Worm (Caenorhabditis elegans) whole organism, L3 larva: ENCODE measurements around the gene F11C1.10.
A peak's percentile ranks its signal among the peaks of the same experiment; 100 is the strongest.

Experiments used
- R02D3.7 ChIP-seq: fragments of 150-350 bp; optimal IDR thresholded peaks from 2 replicates; lab custom pipeline; 2014; ENCODE audit warnings: missing biosample characterization, missing genetic modification characterization
- ZK546.5 ChIP-seq: sonication (generic microtip); optimal IDR thresholded peaks from 2 replicates; lab custom pipeline; 2017; ENCODE audit warnings: missing biosample characterization, missing genetic modification characterization
- aly-2 ChIP-seq: fragments of 150-350 bp; optimal IDR thresholded peaks from 2 replicates; lab custom pipeline; 2014; ENCODE audit warnings: missing biosample characterization, missing genetic modification characterization
- ama-1 ChIP-seq: fragments of 150-350 bp; optimal IDR thresholded peaks from 2 replicates; lab custom pipeline; 2018
- ceh-16 ChIP-seq: sonication (generic microtip); optimal IDR thresholded peaks from 2 replicates; lab custom pipeline; 2017; ENCODE audit warnings: missing biosample characterization, missing genetic modification characterization
- ceh-28 ChIP-seq: fragments of 150-350 bp; optimal IDR thresholded peaks from 2 replicates; lab custom pipeline; 2014; ENCODE audit warnings: missing biosample characterization, missing genetic modification reagents, missing genetic modification characterization
- ceh-82 ChIP-seq: fragments of 150-350 bp; optimal IDR thresholded peaks from 2 replicates; lab custom pipeline; 2014; ENCODE audit warnings: missing biosample characterization, missing genetic modification characterization
- ceh-9 ChIP-seq: sonication (generic microtip); optimal IDR thresholded peaks from 2 replicates; lab custom pipeline; 2018; ENCODE audit warnings: missing biosample characterization, missing genetic modification characterization
- daf-12 ChIP-seq: fragments of 150-350 bp; optimal IDR thresholded peaks from 2 replicates; lab custom pipeline; 2014; ENCODE audit warnings: missing biosample characterization, missing genetic modification reagents, missing genetic modification characterization
- egl-27 ChIP-seq: sonication (generic microtip); optimal IDR thresholded peaks from 4 replicates; lab custom pipeline; 2017; ENCODE audit warnings: missing biosample characterization, missing genetic modification reagents, missing genetic modification characterization
- egl-5 ChIP-seq: fragments of 150-350 bp; optimal IDR thresholded peaks from 2 replicates; lab custom pipeline; 2017; ENCODE audit warnings: missing biosample characterization, missing genetic modification reagents, missing genetic modification characterization, inconsistent platforms
- elt-1 ChIP-seq: fragments of 150-350 bp; optimal IDR thresholded peaks from 2 replicates; lab custom pipeline; 2014; ENCODE audit warnings: missing biosample characterization, missing genetic modification characterization
- elt-2 ChIP-seq: sonication (generic microtip); optimal IDR thresholded peaks from 2 replicates; lab custom pipeline; 2016; ENCODE audit warnings: missing genetic modification reagents, mild to moderate bottlenecking, missing genetic modification characterization, missing compliant biosample characterization
- elt-3 ChIP-seq, 3 experiments: fragments of 150-350 bp in 1 of 3; sonication (generic microtip) in 2 of 3; optimal IDR thresholded peaks; 2 replicates in 2 of 3; 4 replicates in 1 of 3; lab custom pipeline; 2014 to 2017; ENCODE audit warnings: missing biosample characterization in 3 of 3, missing genetic modification characterization in 3 of 3
- eor-1 ChIP-seq, 2 experiments: fragments of 150-350 bp; optimal IDR thresholded peaks; 2 replicates each; lab custom pipeline; 2014 to 2018; ENCODE audit warnings: missing biosample characterization in 2 of 2, missing genetic modification characterization in 2 of 2
- fkh-10 ChIP-seq: sonication (generic microtip); optimal IDR thresholded peaks from 2 replicates; lab custom pipeline; 2017; ENCODE audit warnings: missing biosample characterization, missing genetic modification reagents, missing genetic modification characterization
- fkh-2 ChIP-seq: fragments of 150-350 bp; optimal IDR thresholded peaks from 2 replicates; lab custom pipeline; 2014; ENCODE audit warnings: missing biosample characterization, missing genetic modification reagents, missing genetic modification characterization
- fos-1 ChIP-seq: fragments of 150-350 bp; optimal IDR thresholded peaks from 2 replicates; lab custom pipeline; 2014; ENCODE audit warnings: missing biosample characterization, missing genetic modification characterization
- hmg-11 ChIP-seq: sonication (generic microtip); optimal IDR thresholded peaks from 2 replicates; lab custom pipeline; 2016; ENCODE audit warnings: missing genetic modification characterization, missing compliant biosample characterization
- jun-1 ChIP-seq: fragments of 150-350 bp; optimal IDR thresholded peaks from 2 replicates; lab custom pipeline; 2014; ENCODE audit warnings: missing biosample characterization, missing genetic modification reagents, missing genetic modification characterization
- lin-15B ChIP-seq: fragments of 150-350 bp; optimal IDR thresholded peaks from 2 replicates; lab custom pipeline; 2014; ENCODE audit warnings: missing biosample characterization, missing genetic modification characterization
- lin-39 ChIP-seq: fragments of 150-350 bp; optimal IDR thresholded peaks from 2 replicates; lab custom pipeline; 2018; ENCODE audit warnings: missing biosample characterization, missing genetic modification reagents, missing genetic modification characterization
- lsy-12 ChIP-seq: sonication (generic microtip); optimal IDR thresholded peaks from 2 replicates; lab custom pipeline; 2016; ENCODE audit warnings: mild to moderate bottlenecking, missing genetic modification characterization, missing compliant biosample characterization
- mdl-1 ChIP-seq: fragments of 150-350 bp; optimal IDR thresholded peaks from 2 replicates; lab custom pipeline; 2014; ENCODE audit warnings: missing biosample characterization, missing genetic modification characterization
- nfya-1 ChIP-seq: sonication (generic microtip); optimal IDR thresholded peaks from 2 replicates; lab custom pipeline; 2017; ENCODE audit warnings: missing genetic modification characterization, mild to moderate bottlenecking, missing compliant biosample characterization, antibody characterized with exemption, moderate library complexity; ENCODE audit not compliant: insufficient read depth
- nhr-12 ChIP-seq: fragments of 150-350 bp; optimal IDR thresholded peaks from 2 replicates; lab custom pipeline; 2014; ENCODE audit warnings: missing biosample characterization, missing genetic modification characterization
- nhr-23 ChIP-seq: fragments of 150-350 bp; optimal IDR thresholded peaks from 2 replicates; lab custom pipeline; 2014; ENCODE audit warnings: missing biosample characterization, missing genetic modification reagents, missing genetic modification characterization
- nhr-237 ChIP-seq: fragments of 150-350 bp; optimal IDR thresholded peaks from 2 replicates; lab custom pipeline; 2014; ENCODE audit warnings: missing biosample characterization, missing genetic modification characterization
- nhr-25 ChIP-seq: sonication (generic microtip); optimal IDR thresholded peaks from 2 replicates; lab custom pipeline; 2017; ENCODE audit warnings: missing biosample characterization, missing genetic modification characterization
- nhr-28 ChIP-seq: fragments of 150-350 bp; optimal IDR thresholded peaks from 2 replicates; lab custom pipeline; 2014; ENCODE audit warnings: missing biosample characterization, missing genetic modification characterization
- nhr-43 ChIP-seq: sonication (generic microtip); optimal IDR thresholded peaks from 2 replicates; lab custom pipeline; 2016; ENCODE audit warnings: mild to moderate bottlenecking, missing genetic modification characterization, missing compliant biosample characterization; ENCODE audit not compliant: poor library complexity, severe bottlenecking
- nhr-67 ChIP-seq: fragments of 150-350 bp; optimal IDR thresholded peaks from 2 replicates; lab custom pipeline; 2014; ENCODE audit warnings: missing biosample characterization, missing genetic modification characterization
- nhr-76 ChIP-seq: fragments of 150-350 bp; sonication (generic microtip); optimal IDR thresholded peaks from 5 replicates; lab custom pipeline; 2014; ENCODE audit warnings: missing biosample characterization, missing genetic modification characterization
- nhr-77 ChIP-seq: fragments of 150-350 bp; optimal IDR thresholded peaks from 2 replicates; lab custom pipeline; 2014; ENCODE audit warnings: missing biosample characterization, missing genetic modification characterization
- pha-4 ChIP-seq: fragments of 150-350 bp; optimal IDR thresholded peaks from 2 replicates; lab custom pipeline; 2014; ENCODE audit warnings: missing biosample characterization, missing genetic modification reagents, missing genetic modification characterization
- pqm-1 ChIP-seq: fragments of 150-350 bp; optimal IDR thresholded peaks from 2 replicates; lab custom pipeline; 2017; ENCODE audit warnings: missing biosample characterization, missing genetic modification characterization, inconsistent platforms
- sea-2 ChIP-seq: fragments of 150-350 bp; sonication (generic microtip); optimal IDR thresholded peaks from 4 replicates; lab custom pipeline; 2014; ENCODE audit warnings: missing biosample characterization, missing genetic modification reagents, missing genetic modification characterization
- skn-1 ChIP-seq: fragments of 150-350 bp; optimal IDR thresholded peaks from 2 replicates; lab custom pipeline; 2014; ENCODE audit warnings: missing biosample characterization, missing genetic modification characterization
- snpc-4 ChIP-seq: fragments of 150-350 bp; optimal IDR thresholded peaks from 2 replicates; lab custom pipeline; 2014; ENCODE audit warnings: missing biosample characterization, missing genetic modification characterization
- tbx-2 ChIP-seq: sonication (generic microtip); optimal IDR thresholded peaks from 2 replicates; lab custom pipeline; 2016; ENCODE audit warnings: mild to moderate bottlenecking, missing genetic modification characterization, missing compliant biosample characterization
- unc-39 ChIP-seq: sonication (generic microtip); optimal IDR thresholded peaks from 4 replicates; lab custom pipeline; 2017; ENCODE audit warnings: missing biosample characterization, missing genetic modification characterization
- unc-62 ChIP-seq: fragments of 150-350 bp; sonication (generic microtip); optimal IDR thresholded peaks from 4 replicates; lab custom pipeline; 2014; ENCODE audit warnings: missing biosample characterization, missing genetic modification reagents, missing genetic modification characterization
- zag-1 ChIP-seq: fragments of 150-350 bp; optimal IDR thresholded peaks from 2 replicates; lab custom pipeline; 2014; ENCODE audit warnings: missing biosample characterization, missing genetic modification characterization
- ztf-11 ChIP-seq: fragments of 150-350 bp; optimal IDR thresholded peaks from 2 replicates; lab custom pipeline; 2014; ENCODE audit warnings: missing biosample characterization, missing genetic modification characterization
- ztf-4 ChIP-seq: fragments of 150-350 bp; optimal IDR thresholded peaks from 2 replicates; lab custom pipeline; 2014; ENCODE audit warnings: missing biosample characterization, missing genetic modification characterization

Gene F11C1.10

DNA sequence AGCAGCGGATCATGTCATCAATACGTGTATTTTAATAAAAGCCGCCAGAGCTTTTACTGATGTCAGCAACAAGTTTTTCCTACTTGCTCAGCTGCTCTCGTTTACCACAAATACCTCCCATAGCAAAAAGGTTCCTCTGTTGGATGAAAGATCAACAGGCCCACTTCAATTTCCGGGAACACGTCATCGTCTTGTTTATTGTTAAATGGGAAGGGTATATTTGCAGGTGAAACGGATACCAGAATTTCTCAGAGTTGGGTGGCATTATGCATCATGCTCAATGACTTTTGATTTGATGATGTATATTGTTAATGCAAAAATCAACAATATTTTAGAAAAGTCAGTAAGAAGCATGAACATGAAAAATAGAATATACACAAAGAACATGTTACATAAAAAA, 25.7 kb upstream of the F11C1.10 start:
- no peak for TF ChIP-seq ama-1 (lab: Kevin White, UChicago)
- TF ChIP-seq R02D3.7: no peak
- no peak for TF ChIP-seq aly-2 (tag; lab: Kevin White, UChicago)
- TF ChIP-seq nhr-25: no peak
- TF ChIP-seq pqm-1 (tag; lab: Kevin White, UChicago): no peak
- TF ChIP-seq elt-3 (tag; optimal IDR thresholded peaks at IDR 0.05; lab: Kevin White, UChicago): no peak
- no peak for TF ChIP-seq lin-15B (tag; lab: Kevin White, UChicago)
- TF ChIP-seq sea-2 (GFP tag; lab: Kevin White, UChicago): no peak
- TF ChIP-seq snpc-4: no peak
- TF ChIP-seq unc-39 (tag; lab: Kevin White, UChicago): no peak
- no peak for TF ChIP-seq skn-1 (tag; lab: Kevin White, UChicago)
- no peak for TF ChIP-seq ztf-11 (tag; lab: Kevin White, UChicago)
- no peak for TF ChIP-seq unc-62
- no peak for TF ChIP-seq jun-1

DNA sequence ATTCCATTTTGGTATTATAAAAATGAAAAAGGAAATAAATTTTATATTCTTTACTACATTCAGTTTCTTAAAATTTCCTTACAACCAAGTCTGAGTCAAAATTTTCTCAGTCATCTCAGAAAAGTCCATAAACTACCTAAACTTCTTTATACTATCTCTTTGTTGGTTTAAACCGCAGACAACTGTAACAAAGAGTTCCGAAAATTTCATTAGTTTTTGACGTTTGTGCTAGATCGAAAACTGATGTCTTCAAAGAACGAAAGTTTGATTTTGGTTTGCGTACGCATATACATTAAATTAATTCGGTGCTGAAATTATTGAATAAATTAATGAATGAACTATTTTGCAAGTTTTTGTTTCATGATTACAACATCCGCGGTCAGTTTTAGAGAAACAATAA, 18.0 kb upstream of the F11C1.10 start:
- TF ChIP-seq fkh-10 (GFP tag; lab: Kevin White, UChicago): peak; percentile 76
- TF ChIP-seq zag-1: no peak

DNA sequence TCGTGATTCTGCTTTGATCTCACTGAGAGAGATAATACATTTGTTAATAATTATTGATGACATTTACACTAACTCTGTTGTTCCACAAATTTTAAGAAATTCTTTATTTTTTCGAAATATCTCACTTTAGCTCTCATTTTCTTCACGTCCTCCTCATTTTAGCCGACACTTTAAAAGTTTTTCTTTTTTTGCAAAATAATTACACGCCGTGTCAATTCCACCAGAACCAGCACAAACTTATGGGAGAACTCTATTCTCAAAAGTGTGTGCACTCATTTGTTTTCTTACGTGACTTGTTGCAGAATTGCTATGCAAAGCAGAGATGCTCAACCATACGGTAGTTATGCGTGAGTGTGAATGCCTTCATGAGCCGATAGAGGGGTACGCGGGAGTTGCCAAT, 11.7 kb upstream of the F11C1.10 start, which contains the start of gene frpr-2:
Gene frpr-2, plus strand, starts transcription at position 301 of the 400 bp plus-strand sequence.
- TF ChIP-seq lin-15B (tag; lab: Kevin White, UChicago): no peak
- TF ChIP-seq hmg-11 (tag; lab: Kevin White, UChicago): no peak
- TF ChIP-seq ceh-16 (tag; lab: Kevin White, UChicago): no peak
- no peak for TF ChIP-seq elt-3 (tag; optimal IDR thresholded peaks at IDR 0.05; lab: Kevin White, UChicago)
- no peak for TF ChIP-seq nhr-77 (tag; lab: Kevin White, UChicago)
- TF ChIP-seq lin-39 (tag; lab: Kevin White, UChicago): no peak
- no peak for TF ChIP-seq zag-1
- TF ChIP-seq egl-27 (tag; lab: Kevin White, UChicago): no peak

DNA sequence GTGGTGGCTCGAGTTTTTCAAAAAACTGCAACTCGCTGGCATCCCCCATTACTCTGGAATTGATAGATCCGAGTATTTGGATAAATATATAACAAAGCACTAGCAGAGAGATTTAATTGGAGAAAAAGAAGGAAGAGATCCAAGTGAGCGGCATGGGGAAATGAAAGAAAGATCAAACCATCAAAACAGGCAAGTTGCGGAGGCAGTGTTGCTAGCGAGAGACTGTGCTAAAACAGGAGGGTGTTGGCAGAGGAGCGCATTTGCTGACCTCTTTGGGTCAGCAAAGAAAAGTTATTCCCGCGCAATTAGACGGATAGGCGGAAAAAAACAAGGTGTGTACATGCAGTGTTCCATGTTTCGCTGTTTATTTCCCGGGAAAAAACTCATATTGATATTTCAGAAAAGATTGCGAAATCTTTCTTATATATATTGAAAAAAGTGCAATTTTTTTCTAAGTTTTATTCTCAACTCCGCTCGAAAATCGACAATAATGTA, 1.2 kb upstream of the F11C1.10 start, which contains the start of gene ppk-3:
Gene ppk-3, minus strand, starts transcription at position 51 of the 495 bp plus-strand sequence.
- TF ChIP-seq fkh-2 (tag; lab: Kevin White, UChicago) (no peak), ZK546.5 (no peak), nhr-67 (no peak), sea-2 (GFP tag; lab: Kevin White, UChicago) (no peak), ceh-82 (tag; lab: Kevin White, UChicago) (peak; percentile 4), eor-1 (tag; optimal IDR thresholded peaks at IDR 0.05; lab: Kevin White, UChicago) (no peak), nhr-237 (tag; lab: Kevin White, UChicago) (no peak), nfya-1 (tag; lab: Kevin White, UChicago) (no peak), jun-1 (peak; percentile 61), unc-39 (tag; lab: Kevin White, UChicago) (no peak), egl-5 (tag; lab: Kevin White, UChicago) (no peak), ceh-16 (tag; lab: Kevin White, UChicago) (no peak), ztf-11 (tag; lab: Kevin White, UChicago) (no peak), daf-12 (tag; lab: Kevin White, UChicago) (no peak), lin-39 (tag; lab: Kevin White, UChicago) (peak; percentile 68), nhr-12 (tag; lab: Kevin White, UChicago) (no peak), tbx-2 (peak; percentile 35), nhr-77 (tag; lab: Kevin White, UChicago) (no peak), snpc-4 (no peak), ceh-28 (tag; lab: Kevin White, UChicago) (peak; percentile 55), zag-1 (no peak), elt-1 (tag; lab: Kevin White, UChicago) (peak; percentile 61), ama-1 (lab: Kevin White, UChicago) (no peak), fos-1 (tag; lab: Kevin White, UChicago) (no peak), pha-4 (tag; lab: Kevin White, UChicago) (peak; percentile 87), ztf-4 (tag; lab: Kevin White, UChicago) (no peak), elt-3 (tag; optimal IDR thresholded peaks at IDR 0.05; lab: Kevin White, UChicago) (peak in 1 of 3 experiments; percentile 24), nhr-23 (peak; percentile 96), lin-15B (tag; lab: Kevin White, UChicago) (peak; percentile 81), unc-62 (no peak), nhr-76 (tag; lab: Kevin White, UChicago) (no peak), skn-1 (tag; lab: Kevin White, UChicago) (no peak), mdl-1 (no peak), fkh-10 (GFP tag; lab: Kevin White, UChicago) (no peak), nhr-28 (no peak), nhr-25 (peak; percentile 94), ceh-9 (tag; lab: Kevin White, UChicago) (no peak), nhr-43 (tag; lab: Kevin White, UChicago) (peak; percentile 86), elt-2 (tag; lab: Kevin White, UChicago) (peak; percentile 20), pqm-1 (tag; lab: Kevin White, UChicago) (peak; percentile 40), lsy-12 (tag; lab: Kevin White, UChicago) (peak; percentile 6), R02D3.7 (peak; percentile 52)
